Fruit fly (Drosophila melanogaster) whole organism, larva: ENCODE measurements around the gene bb8.

Experiments used
- noc ChIP-seq: fragments of 200-800 bp; sonication (Bioruptor generic); optimal IDR thresholded peaks from 3 replicates; lab custom pipeline; 2019; ENCODE audit warnings: missing biosample characterization, mild to moderate bottlenecking, missing genetic modification characterization, moderate library complexity

The bb8 gene

DNA sequence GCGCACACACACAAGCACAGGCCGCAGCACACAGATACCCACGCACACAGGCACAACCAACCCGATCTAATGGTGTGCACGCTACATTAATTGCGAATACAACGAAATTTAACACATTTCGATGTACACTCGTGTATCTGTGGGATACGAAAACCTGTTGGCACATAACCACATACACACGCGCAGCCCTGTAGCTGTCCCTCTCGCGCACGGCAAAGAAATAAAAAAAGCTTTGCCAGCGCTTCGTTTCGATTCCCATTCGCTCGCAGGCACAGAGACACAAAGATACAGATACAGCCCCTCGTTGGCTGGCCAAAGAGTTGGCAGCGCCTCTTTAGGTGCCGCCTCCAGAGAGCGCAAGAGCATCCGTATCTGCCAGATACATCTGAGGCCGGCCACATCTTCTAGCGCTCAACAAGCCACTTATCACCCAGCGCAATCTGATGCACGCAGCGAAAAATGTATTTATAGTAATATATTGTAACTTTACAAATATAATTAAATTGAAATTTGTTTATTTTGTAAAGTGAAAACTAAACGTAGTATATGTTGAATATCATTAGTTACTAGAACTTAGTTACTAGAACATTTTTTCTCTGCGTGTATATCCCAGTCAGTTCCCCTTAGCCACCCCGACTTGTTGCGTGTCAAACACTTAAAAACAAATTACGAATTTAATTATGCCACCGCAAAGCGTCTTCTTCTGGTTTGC is 3.2 kb upstream of the bb8 start:
- no peak for TF ChIP-seq noc (tag; lab: Kevin White, UChicago)

DNA sequence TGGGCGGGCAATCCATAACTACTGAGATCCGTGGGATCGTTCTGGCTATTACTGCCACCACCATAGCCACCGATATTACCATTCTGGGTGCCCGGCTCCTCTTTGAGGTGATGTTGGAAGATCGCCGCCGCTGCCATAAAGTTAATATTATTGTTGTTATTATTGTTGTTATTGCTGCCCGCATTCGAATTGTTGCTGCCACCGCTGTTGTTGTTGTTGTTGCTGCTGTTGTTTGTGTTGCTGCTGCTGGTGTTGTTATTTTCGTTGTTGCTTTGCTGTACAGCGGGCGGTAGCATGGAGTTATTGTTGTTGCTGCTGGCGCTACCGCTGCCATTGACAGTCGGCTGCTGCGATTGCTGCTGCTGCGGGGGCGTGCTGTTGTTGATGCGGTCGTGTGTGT is 2.3 kb upstream of the bb8 start:
- TF ChIP-seq noc (tag; lab: Kevin White, UChicago): no peak

DNA sequence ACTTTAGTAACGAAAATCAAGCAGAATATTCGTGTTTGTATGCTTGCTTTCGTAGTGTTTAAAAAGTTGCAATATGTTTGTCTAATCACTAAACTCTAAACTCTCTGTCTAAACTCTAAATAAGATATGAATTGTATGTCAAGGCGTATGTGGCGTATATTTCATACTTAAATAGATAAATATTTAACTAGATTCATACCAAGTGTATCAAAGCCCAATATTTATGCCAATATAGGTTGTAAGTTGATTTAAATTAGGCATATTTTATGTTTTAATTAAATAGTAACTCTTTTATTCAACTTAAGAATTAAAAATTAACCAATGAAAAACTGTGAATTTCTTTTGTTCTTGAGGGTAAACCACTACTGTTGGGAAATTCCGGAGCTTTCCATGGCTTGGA is 2.0 kb downstream of the bb8 start, which contains the start of gene wam:
Gene wam, minus strand, starts transcription at position 101 of the 400 bp plus-strand sequence.
- TF ChIP-seq noc (tag; lab: Kevin White, UChicago): no peak

DNA sequence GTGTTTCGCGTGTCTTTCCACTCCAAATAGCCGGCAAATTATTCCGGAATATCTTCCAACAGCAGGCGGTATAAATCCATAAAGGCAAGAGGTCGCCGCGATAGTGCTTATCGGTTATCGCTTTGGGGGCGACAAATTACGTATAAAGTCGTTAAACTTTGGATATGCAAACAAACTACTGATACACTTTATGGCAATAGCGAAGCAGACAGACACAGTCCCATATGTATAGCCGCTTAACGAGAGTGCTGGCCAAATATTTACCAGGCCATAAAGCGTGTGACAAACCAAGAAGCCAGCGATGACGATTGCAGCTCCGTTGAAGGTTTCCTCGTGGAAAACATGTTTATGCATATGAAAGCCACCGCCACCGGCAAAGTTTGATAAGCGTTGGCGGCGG is 5.7 kb downstream of the bb8 start:
- TF ChIP-seq noc (tag; lab: Kevin White, UChicago): peak; percentile 41

DNA sequence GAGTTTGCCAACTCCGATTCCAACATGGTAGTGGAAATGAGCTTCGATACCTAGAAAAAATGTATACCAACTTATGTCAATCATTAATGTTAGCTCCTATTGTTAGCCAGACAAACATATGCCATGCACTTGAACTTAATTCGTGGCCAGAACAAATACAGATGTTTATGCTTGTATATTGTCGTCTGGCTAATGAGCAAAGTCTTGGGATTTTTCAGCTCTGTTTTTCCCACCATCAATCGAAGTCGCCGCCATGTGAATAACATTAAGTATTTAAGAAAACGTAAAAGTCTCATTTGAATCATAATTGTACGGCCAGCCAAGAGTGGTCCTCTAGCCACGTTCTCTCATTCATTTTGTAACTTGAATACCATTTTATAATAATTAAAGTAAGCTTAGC is 6.3 kb downstream of the bb8 start, which contains the start of gene CG6763:
Gene CG6763, plus strand, starts transcription at position 301 of the 400 bp plus-strand sequence.
- no peak for TF ChIP-seq noc (tag; lab: Kevin White, UChicago)

DNA sequence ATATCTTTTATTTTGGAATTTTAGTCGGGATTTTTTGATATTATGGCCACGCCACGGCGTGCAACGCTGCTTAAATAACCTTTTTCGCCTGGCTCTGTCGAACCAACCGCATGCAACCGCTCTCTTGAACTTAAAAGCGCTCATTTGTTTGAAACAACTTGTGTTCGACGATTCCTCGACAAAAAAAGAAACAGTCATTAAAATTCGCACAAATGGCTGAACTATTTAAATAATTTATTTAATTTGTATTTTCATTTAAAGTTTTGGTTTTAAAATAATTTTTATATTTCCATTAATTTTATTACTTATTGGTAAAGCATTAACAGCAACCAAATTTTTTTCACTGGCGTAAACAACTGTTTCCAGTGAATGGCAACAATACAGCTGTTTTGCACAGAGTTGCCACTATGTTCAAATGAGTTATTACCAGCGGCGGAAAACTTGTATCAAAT is 9.2 kb downstream of the bb8 start, which contains the start of the genes orb and Cdc16:
Gene orb, minus strand, starts transcription at position 51 of the 452 bp plus-strand sequence.
Gene Cdc16, plus strand, starts transcription at position 396 of the 452 bp plus-strand sequence.
- peak; percentile 84 for TF ChIP-seq noc (tag; lab: Kevin White, UChicago)

DNA sequence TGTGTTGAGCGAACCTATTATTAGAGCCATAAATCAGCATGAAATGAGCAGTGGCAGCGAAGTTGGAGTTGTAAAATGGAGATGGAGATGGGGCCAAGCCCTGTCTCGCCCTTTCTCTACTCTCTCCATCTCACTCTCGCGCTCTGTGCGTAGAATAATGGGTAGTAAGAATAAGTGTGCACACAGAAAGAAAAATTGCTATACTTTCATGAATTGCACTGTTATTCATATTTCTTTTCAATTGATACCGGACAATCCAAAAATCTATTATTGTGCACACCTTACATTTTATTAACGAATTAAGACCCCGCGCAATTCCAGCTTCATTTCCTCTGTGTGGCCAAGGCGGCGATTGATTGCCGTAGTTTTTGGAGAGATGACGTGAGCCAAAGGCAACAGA is 10.2 kb downstream of the bb8 start:
- no peak for TF ChIP-seq noc (tag; lab: Kevin White, UChicago)

DNA sequence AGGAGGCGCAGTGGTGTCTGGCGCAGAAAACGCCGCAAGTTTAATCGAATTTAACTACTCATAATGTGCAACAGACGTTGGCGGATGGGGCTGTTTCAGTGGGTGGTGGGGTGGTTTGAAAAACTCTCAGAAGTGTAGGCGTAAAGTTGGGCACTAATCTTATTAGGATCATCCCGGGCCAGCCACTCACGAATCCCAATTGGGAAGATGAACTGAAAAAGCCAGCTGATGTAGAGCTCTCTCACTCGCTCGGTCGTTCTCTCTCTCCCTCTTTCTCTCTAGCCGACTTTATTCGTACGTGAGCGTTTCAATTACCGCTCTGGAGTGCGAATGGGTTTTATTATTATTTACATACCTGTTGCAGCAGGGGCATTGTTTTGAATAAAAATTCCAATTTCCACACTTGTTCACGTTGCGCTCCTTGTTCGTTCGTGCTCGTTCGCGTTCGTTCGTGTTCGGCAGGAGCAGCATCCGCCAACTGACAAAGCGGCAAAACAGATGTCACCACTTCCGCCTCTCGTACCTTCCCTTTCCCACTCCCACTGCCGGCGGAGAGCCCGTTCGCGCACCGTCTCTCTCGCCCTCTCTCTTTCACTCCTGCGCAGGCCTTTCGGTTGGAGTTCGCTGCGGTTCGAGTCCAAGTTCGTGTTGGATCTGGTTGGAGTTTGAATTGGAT is 11.1 kb downstream of the bb8 start:
- TF ChIP-seq noc (tag; lab: Kevin White, UChicago): no peak

DNA sequence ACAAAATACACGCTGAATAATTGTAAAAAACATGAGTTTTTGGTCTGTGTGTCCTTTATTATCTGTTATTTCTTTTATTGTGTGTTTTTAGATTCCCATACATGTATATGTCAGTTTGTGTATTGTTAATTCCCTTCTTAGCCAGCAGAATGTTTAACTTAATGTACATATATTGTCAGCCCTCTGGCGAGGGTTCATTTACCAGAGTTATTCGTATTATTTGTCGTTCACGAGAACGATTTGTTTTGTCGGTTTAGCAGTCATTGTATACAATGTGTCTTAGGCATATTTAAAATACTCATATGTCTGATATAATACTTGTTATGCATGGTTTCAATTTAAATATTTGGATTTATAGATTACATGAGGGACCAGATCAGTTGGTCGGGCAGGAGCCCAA is 29.4 kb downstream of the bb8 start:
- TF ChIP-seq noc (tag; lab: Kevin White, UChicago): no peak

DNA sequence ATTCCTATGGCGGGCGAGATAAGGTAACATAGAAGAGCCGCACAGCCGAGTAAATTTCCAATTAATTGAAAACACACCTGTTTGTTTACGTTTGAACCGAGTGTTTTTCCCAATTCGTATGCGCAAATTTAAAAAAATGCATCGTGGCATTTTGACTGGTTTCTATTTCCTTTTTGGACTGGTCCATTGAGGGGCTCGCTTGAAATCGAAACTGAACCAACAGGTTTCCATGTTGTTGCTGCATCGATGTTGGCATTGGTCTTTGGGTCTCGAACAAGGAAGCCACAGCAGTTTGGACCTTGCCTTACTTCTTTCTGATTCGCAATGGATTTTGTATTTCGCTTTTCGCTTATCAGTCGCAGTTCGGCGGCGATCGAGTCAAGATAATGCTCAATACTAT is 31.5 kb downstream of the bb8 start:
- TF ChIP-seq noc (tag; lab: Kevin White, UChicago): no peak

DNA sequence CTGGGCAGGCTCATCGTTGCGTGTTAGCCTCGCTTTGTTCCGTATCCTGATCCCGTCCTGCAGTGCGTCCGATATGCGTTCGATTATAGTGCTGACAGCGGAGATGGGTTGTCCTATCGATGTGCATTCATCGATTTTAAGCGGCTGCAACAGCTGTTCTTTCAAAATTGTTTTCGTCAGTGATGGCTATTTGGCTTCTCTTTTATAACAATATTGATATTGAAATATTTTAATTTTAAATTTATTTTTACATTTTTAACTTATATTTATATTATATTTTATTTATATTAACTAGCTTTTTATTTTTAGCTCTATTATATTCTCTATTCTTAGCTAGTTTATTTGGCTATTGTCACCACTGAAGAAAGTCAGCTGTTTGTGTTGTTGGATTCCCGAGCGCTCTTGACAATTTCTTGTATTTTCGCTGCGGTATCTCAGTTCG is 32.0 kb downstream of the bb8 start, which contains the start of the genes wda and Pex11c:
Gene wda, minus strand, starts transcription at position 102 of the 442 bp plus-strand sequence.
Gene Pex11c, plus strand, starts transcription at position 380 of the 442 bp plus-strand sequence.
- TF ChIP-seq noc (tag; lab: Kevin White, UChicago): peak; percentile 57

DNA sequence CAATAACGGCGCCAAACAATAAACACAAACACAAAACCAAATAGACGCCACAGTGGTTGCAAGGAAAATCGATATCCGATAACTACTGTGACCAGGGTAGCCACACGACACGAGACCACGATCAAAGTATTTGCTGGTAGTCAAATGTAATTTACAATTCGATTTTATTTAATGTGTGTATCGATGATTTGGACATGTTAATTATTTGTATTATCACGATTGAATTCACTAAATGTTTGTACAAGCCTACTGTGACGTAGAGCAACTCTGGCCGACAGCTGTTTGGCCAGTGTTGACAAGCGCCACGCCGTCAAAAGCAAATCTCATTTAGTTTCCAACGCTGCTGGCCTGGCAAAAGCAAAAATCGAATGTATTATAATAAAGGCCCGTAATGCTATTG is 38.7 kb downstream of the bb8 start, which contains the start of the genes Rad60 and EloA:
Gene Rad60, minus strand, starts transcription at position 222 of the 400 bp plus-strand sequence.
Gene EloA, plus strand, starts transcription at position 308 of the 400 bp plus-strand sequence.
- peak; percentile 61 for TF ChIP-seq noc (tag; lab: Kevin White, UChicago)

DNA sequence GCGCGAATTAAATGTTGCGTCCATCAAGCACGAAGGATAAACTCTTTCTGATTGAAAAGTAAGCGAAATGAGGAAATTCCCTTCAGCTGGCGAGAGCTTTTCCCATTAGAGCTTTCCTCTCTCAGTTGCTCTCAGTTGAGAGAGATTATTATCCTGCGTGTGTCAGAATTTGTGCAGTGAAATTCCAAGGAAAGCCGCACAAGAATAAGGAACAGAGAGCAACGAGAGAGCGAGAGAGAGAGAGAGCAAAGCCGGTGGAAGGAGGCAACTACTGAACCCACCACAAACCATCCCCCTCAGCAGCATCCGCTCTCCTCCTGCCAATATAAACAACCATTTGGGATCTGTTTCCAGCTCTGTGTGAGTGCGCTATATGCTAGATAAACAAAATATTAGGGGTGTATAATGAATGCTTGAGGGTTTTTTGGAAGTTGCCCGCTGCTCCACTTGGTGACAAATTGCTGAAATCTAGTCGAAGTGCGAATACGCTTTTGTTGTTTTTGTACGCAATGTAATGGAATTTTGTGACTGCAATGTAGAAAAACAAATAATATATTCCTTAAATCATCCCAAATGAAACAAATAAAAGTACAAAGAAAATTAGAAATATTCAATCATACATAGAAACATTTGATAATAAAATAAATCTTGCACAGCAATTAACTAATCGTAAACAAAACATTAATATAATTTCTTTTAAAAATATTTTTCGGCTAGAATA is 41.0 kb downstream of the bb8 start, which contains the start of gene CG4467:
Gene CG4467, minus strand, starts transcription at position 51 of the 721 bp plus-strand sequence.
- TF ChIP-seq noc (tag; lab: Kevin White, UChicago): no peak

DNA sequence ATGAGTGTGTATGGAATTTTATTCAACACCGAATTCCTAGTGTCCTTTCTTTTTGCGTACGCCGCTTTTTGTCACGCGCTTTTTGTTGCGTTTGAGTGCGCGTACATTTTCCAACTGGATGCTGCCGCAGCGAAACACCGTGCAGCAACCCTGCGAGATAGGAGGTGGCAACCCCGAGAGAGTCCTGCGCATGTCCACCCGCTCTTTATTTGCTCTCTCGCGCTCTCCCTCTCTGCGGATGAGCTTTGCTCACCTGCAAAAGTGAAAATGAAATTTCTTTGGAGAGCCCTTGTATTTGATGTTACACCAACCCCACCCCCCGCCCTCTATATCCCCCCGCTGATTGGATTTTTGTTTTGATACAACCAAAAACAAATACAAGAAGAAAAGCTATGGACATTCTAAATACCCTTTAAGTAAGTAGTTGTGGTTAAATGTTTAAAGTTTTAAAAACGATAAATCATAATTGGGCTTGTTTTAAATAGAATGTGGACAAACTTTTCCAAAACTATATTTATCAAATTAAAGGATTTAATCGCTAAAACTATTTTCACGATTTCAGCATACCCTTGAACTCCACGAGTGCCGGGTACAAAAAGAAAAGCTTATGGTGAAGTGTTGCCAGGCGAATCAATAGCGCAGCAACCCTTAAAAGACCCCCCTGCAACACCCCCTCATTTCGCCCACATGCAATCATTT is 49.9 kb downstream of the bb8 start:
- peak; percentile 4 for TF ChIP-seq noc (tag; lab: Kevin White, UChicago)

DNA sequence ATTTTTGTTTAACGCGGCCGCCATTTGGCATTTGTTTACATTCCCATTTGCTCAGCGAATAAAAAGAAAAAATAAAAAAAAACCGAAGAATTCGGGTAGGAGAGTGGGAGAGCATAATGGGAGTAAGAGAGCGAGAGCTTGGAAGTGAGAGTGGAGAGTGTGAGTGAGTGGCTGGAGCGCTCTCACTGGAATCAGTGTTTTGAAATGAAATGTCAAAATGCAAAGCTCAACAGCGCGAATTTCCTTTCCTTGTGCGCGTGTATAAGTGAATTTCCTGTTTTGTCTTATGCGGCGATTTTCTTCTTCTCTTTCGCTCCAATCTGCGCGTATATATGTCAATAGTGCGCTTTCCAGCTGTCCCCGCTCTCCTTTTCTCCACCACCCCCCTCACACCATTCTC is 50.9 kb downstream of the bb8 start:
- TF ChIP-seq noc (tag; lab: Kevin White, UChicago): no peak
